Fruit fly (Drosophila melanogaster) whole organism, pupa: ENCODE measurements around the gene NaPi-III.

Experiments
- CG10348 ChIP-seq: fragments of 200-800 bp; sonication (Bioruptor generic); IDR thresholded peaks from 2 replicates; pipeline ENCODE4 v1.3.6; 2022; ENCODE audit warnings: missing biosample characterization, missing genetic modification characterization
- CG12605 ChIP-seq: fragments of 200-800 bp; sonication (Bioruptor generic); IDR thresholded peaks from 2 replicates; pipeline ENCODE4 v1.3.6; 2022; ENCODE audit warnings: missing biosample characterization, missing genetic modification characterization
- CG13204 ChIP-seq: fragments of 200-800 bp; sonication (Bioruptor generic); optimal IDR thresholded peaks from 2 replicates; lab custom pipeline; 2018; ENCODE audit warnings: missing biosample characterization, mild to moderate bottlenecking, missing genetic modification characterization, moderate library complexity
- CG14655 ChIP-seq: fragments of 200-800 bp; sonication (Bioruptor generic); optimal IDR thresholded peaks from 3 replicates; lab custom pipeline; 2017; ENCODE audit warnings: mild to moderate bottlenecking, missing biosample characterization, missing genetic modification reagents, missing genetic modification characterization
- CG17806 ChIP-seq: fragments of 200-800 bp; sonication (Bioruptor generic); optimal IDR thresholded peaks from 2 replicates; lab custom pipeline; 2018; ENCODE audit warnings: missing biosample characterization, mild to moderate bottlenecking, missing genetic modification characterization, moderate library complexity
- CG34367 ChIP-seq: fragments of 200-800 bp; sonication (Bioruptor generic); optimal IDR thresholded peaks from 2 replicates; lab custom pipeline; 2018; ENCODE audit warnings: missing biosample characterization, mild to moderate bottlenecking, missing genetic modification characterization
- CG4496 ChIP-seq: fragments of 200-800 bp; sonication (Bioruptor generic); IDR thresholded peaks from 3 replicates; pipeline ENCODE4 v1.3.6; 2022; ENCODE audit warnings: missing biosample characterization, missing genetic modification characterization
- CG9948 ChIP-seq: fragments of 200-800 bp; sonication (Bioruptor generic); optimal IDR thresholded peaks from 2 replicates; lab custom pipeline; 2018; ENCODE audit warnings: missing biosample characterization, mild to moderate bottlenecking, missing genetic modification characterization, moderate library complexity
- EcR ChIP-seq: fragments of 200-800 bp; sonication (Bioruptor generic); optimal IDR thresholded peaks from 3 replicates; lab custom pipeline; 2019; ENCODE audit warnings: missing biosample characterization, missing genetic modification characterization, mild to moderate bottlenecking, moderate library complexity, missing genetic modification reagents
- Pif1A ChIP-seq: fragments of 200-800 bp; sonication (Bioruptor generic); optimal IDR thresholded peaks from 3 replicates; lab custom pipeline; 2016; ENCODE audit warnings: missing biosample characterization, missing genetic modification characterization
- Snoo ChIP-seq: fragments of 200-800 bp; sonication (Bioruptor generic); optimal IDR thresholded peaks from 3 replicates; lab custom pipeline; 2017; ENCODE audit warnings: missing biosample characterization, mild to moderate bottlenecking, missing genetic modification characterization, inconsistent platforms
- gl ChIP-seq: fragments of 200-800 bp; sonication (Bioruptor generic); optimal IDR thresholded peaks from 2 replicates; lab custom pipeline; 2018; ENCODE audit warnings: missing biosample characterization, mild to moderate bottlenecking, missing genetic modification characterization
- rn ChIP-seq: fragments of 200-800 bp; sonication (Bioruptor generic); IDR thresholded peaks from 2 replicates; pipeline ENCODE4 v1.3.6; 2022; ENCODE audit warnings: missing biosample characterization, missing genetic modification characterization

- TF ChIP-seq Pif1A (GFP tag; lab: Kevin White, UChicago) (peak; percentile 36), CG12605 (GFP tag; lab: Robert Waterston, UW) (0 out of 2 replicates have a peak, but pooled peaks have one; percentile 21), gl (no peak), CG13204 (GFP tag; lab: Kevin White, UChicago) (peak; percentile 34), CG14655 (GFP tag; lab: Kevin White, UChicago) (peak; percentile 33), rn (GFP tag; lab: Robert Waterston, UW) (no peak), EcR (GFP tag; lab: Kevin White, UChicago) (no peak), CG9948 (tag; lab: Kevin White, UChicago) (no peak), CG10348 (GFP tag; lab: Robert Waterston, UW) (no peak), CG17806 (tag; lab: Kevin White, UChicago) (no peak), CG34367 (tag; lab: Kevin White, UChicago) (no peak), Snoo (peak; percentile 60), CG4496 (peak; percentile 50)
Measured at dm6 chr3L:11091943-11092609, 31.1 kb upstream of the NaPi-III start.
